Worm (Caenorhabditis elegans): ENCODE measurements around the gene lact-8.
"Not testable (repeated sequence)": the region's sequence is repeated elsewhere in the genome, so short reads cannot be mapped to it uniquely, and the experiment has no call there.

Gene lact-8

DNA sequence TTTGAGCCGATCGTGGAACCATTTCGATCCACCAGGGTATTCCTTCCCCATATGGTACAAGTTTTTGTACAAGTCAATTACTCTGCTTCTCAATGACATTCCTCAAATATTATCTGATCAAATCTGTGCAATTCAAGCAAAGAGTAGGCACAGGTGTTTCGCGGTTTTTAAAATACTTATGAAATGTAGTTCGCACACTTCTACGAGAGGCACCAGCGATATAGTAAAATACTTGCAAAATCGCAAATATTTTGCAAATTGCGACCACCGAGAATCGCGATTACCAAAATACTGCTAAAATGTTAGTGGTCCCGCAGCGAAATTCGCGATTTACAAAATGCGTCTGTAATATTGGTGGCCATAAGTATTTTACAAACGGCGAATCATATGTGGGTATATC is 16.2 kb upstream of the lact-8 start, which contains the start of gene Y42A5A.5:
Gene Y42A5A.5, minus strand, starts transcription at position 101 of the 400 bp plus-strand sequence.
- TF ChIP-seq tbx-8 (GFP tag; optimal IDR thresholded peaks at IDR 0.05); sem-2 (GFP tag; optimal IDR thresholded peaks at IDR 0.05); zip-8 (tag; optimal IDR thresholded peaks at IDR 0.05): not testable (repeated sequence)

DNA sequence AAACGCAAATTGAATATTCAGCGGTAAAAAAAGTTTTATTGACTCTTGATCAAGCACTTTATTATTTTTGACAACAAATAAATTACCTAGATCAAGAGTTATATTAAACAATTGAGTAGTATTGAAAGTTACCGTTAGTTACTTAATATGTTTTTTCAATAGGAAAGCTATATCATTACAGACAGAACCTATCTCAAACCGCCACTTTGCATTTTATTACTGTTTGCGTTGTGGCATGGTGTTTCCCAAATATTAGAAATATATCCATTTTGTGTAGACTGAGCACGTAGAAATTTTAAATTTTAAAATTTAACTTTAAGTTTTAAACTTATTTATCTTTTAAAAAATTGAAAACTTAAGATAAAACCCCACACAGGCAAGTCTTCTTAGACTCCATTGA is 11.0 kb upstream of the lact-8 start:
- TF ChIP-seq nhr-12 (tag; optimal IDR thresholded peaks at IDR 0.05), result no peak
- TF ChIP-seq hlh-1 (tag; optimal IDR thresholded peaks at IDR 0.05), result no peak
- no peak for TF ChIP-seq drap-1 (GFP tag; optimal IDR thresholded peaks at IDR 0.05)
- no peak for TF ChIP-seq nhr-28 (tag; optimal IDR thresholded peaks at IDR 0.05)
- TF ChIP-seq snpc-4 (tag; optimal IDR thresholded peaks at IDR 0.05), result no peak
- TF ChIP-seq mls-2 (tag; optimal IDR thresholded peaks at IDR 0.05), result no peak
- TF ChIP-seq unc-62 (GFP tag; optimal IDR thresholded peaks at IDR 0.05), result no peak
- TF ChIP-seq bed-3 (GFP tag; optimal IDR thresholded peaks at IDR 0.05), result no peak
- no peak for TF ChIP-seq unc-39 (tag; optimal IDR thresholded peaks at IDR 0.05)
- TF ChIP-seq lin-32 (GFP tag; optimal IDR thresholded peaks at IDR 0.05), result no peak
- TF ChIP-seq nhr-2 (tag; optimal IDR thresholded peaks at IDR 0.05), result no peak
- TF ChIP-seq M03D4.4 (tag; optimal IDR thresholded peaks at IDR 0.05), result no peak

DNA sequence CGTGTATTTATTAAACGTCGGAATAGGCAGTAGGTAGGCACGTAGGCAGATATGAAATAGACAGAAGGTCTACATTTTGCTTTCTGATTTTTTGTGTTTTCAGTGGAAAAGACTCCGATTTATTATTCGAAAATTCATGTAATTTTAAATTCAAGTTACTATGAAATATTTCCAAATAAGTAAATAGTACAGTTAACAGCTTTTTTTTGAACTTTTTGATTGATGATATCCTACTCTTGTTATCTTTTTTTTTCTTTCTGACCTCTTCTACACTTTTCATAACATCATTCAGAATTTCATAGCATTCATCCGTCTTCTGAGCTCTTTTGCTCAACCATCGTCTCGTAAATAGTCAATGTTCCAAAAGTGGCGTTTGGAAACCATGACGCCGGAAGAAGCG is 5.2 kb upstream of the lact-8 start, which contains the start of gene cdkl-1:
Gene cdkl-1, plus strand, starts transcription at position 301 of the 400 bp plus-strand sequence.
- TF ChIP-seq lin-32 (GFP tag; optimal IDR thresholded peaks at IDR 0.05), result no peak
- TF ChIP-seq bed-3 (GFP tag; optimal IDR thresholded peaks at IDR 0.05), result no peak
- TF ChIP-seq ztf-11 (tag; optimal IDR thresholded peaks at IDR 0.05), result no peak
- no peak for TF ChIP-seq hlh-1 (tag; optimal IDR thresholded peaks at IDR 0.05)
- no peak for TF ChIP-seq elt-3 (tag; optimal IDR thresholded peaks at IDR 0.05)
- TF ChIP-seq elt-1 (tag; optimal IDR thresholded peaks at IDR 0.05; ENCODE audit: borderline replicate concordance, insufficient read depth), result no peak
- no peak for TF ChIP-seq lsy-2 (tag; optimal IDR thresholded peaks at IDR 0.05)
- no peak for TF ChIP-seq unc-120 (tag; optimal IDR thresholded peaks at IDR 0.05; ENCODE audit: poor library complexity, severe bottlenecking)
- TF ChIP-seq ham-2 (GFP tag; optimal IDR thresholded peaks at IDR 0.05), result no peak
- TF ChIP-seq M03D4.4 (tag; optimal IDR thresholded peaks at IDR 0.05), result no peak

DNA sequence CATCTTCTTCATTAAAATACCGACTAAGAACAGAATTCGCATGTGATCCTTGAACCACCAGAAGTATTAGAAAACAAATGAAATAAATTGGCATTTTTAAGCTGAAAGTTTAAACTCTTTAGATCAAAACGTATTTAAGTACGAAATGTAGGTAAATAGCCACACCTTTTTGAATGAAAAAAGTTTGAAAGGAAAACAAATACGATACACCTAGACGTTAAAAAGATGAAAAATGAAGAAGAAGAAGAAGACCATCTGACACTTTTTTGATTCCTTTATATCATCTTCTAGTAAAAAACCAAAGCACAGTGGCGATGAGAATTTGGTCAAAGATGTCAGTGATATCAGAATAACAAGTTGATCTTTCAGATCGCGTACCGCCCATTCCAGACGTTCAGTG is 2.5 kb upstream of the lact-8 start, which contains the start of gene Y42A5A.3:
Gene Y42A5A.3, minus strand, starts transcription at position 101 of the 400 bp plus-strand sequence.
- TF ChIP-seq blmp-1 (tag; optimal IDR thresholded peaks at IDR 0.05) (no peak), sem-2 (GFP tag; optimal IDR thresholded peaks at IDR 0.05) (no peak), ztf-11 (tag; optimal IDR thresholded peaks at IDR 0.05) (no peak), nhr-12 (tag; optimal IDR thresholded peaks at IDR 0.05) (no peak), unc-62 (GFP tag; optimal IDR thresholded peaks at IDR 0.05) (no peak), unc-39 (tag; optimal IDR thresholded peaks at IDR 0.05) (no peak), mab-5 (tag; optimal IDR thresholded peaks at IDR 0.05) (no peak), M03D4.4 (tag; optimal IDR thresholded peaks at IDR 0.05) (no peak), nhr-237 (tag; optimal IDR thresholded peaks at IDR 0.05) (no peak), sptf-1 (tag; optimal IDR thresholded peaks at IDR 0.05) (no peak), snpc-4 (tag; optimal IDR thresholded peaks at IDR 0.05) (no peak), unc-120 (tag; optimal IDR thresholded peaks at IDR 0.05; ENCODE audit: poor library complexity, severe bottlenecking) (no peak), ceh-39 (tag; optimal IDR thresholded peaks at IDR 0.05) (no peak), lsy-2 (tag; optimal IDR thresholded peaks at IDR 0.05) (no peak), cnd-1 (tag; optimal IDR thresholded peaks at IDR 0.05) (no peak), mep-1 (tag; optimal IDR thresholded peaks at IDR 0.05) (no peak), zip-8 (tag; optimal IDR thresholded peaks at IDR 0.05) (no peak), drap-1 (GFP tag; optimal IDR thresholded peaks at IDR 0.05) (no peak)

DNA sequence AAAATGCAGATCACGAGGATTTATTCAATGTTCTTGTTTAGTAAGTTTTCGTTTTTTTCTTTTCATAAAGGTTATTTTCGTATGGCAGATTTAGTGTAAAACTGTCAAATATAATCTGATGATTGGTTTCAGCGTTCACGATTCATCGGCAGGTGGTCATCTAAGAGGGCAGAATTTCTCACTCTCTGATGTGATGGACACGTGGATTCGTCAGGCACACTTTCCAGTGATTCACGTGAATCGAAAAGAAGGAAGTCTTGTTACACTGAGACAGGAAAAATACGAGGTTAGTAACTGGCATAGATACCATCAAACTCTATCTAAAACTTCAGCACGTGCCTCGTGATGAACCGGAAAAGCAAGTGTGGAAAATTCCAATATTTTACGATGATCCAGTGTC is 1.3 kb upstream of the lact-8 start:
- TF ChIP-seq drap-1 (GFP tag; optimal IDR thresholded peaks at IDR 0.05) (no peak), unc-120 (tag; optimal IDR thresholded peaks at IDR 0.05; ENCODE audit: poor library complexity, severe bottlenecking) (no peak), nhr-28 (tag; optimal IDR thresholded peaks at IDR 0.05) (no peak), ceh-39 (tag; optimal IDR thresholded peaks at IDR 0.05) (no peak), nhr-237 (tag; optimal IDR thresholded peaks at IDR 0.05) (no peak), nhr-76 (tag; optimal IDR thresholded peaks at IDR 0.05) (no peak), mls-2 (tag; optimal IDR thresholded peaks at IDR 0.05) (no peak), unc-39 (tag; optimal IDR thresholded peaks at IDR 0.05) (no peak), mab-5 (tag; optimal IDR thresholded peaks at IDR 0.05) (no peak), ceh-43 (GFP tag; optimal IDR thresholded peaks at IDR 0.05) (no peak), flh-1 (GFP tag; optimal IDR thresholded peaks at IDR 0.05) (no peak)
